Fruit fly (Drosophila melanogaster) whole organism, embryonic: ENCODE measurements around the gene CG32106.
A peak's percentile ranks its signal among the peaks of the same experiment; 100 is the strongest.

Source experiments
- CG12236 ChIP-seq: fragments of 200-800 bp; sonication (Bioruptor generic); optimal IDR thresholded peaks from 2 replicates; lab custom pipeline; 2016; ENCODE audit warnings: missing biosample characterization, missing genetic modification characterization
- CG12659 ChIP-seq: fragments of 200-800 bp; sonication (Bioruptor generic); optimal IDR thresholded peaks from 3 replicates; lab custom pipeline; 2017; ENCODE audit warnings: mild to moderate bottlenecking, missing biosample characterization, missing genetic modification reagents, missing genetic modification characterization
- CG12942 ChIP-seq: fragments of 200-800 bp; sonication (Bioruptor generic); optimal IDR thresholded peaks from 3 replicates; lab custom pipeline; 2016; ENCODE audit warnings: missing biosample characterization, missing genetic modification characterization
- CG13775 ChIP-seq: fragments of 200-800 bp; sonication (Bioruptor generic); optimal IDR thresholded peaks from 3 replicates; lab custom pipeline; 2017; ENCODE audit warnings: missing biosample characterization, mild to moderate bottlenecking, missing genetic modification characterization
- CG13894 ChIP-seq: fragments of 200-800 bp; sonication (Bioruptor generic); optimal IDR thresholded peaks from 3 replicates; lab custom pipeline; 2018; ENCODE audit warnings: missing biosample characterization, mild to moderate bottlenecking, missing genetic modification characterization, moderate library complexity
- CG14014 ChIP-seq: fragments of 200-800 bp; sonication (Bioruptor generic); IDR thresholded peaks from 2 replicates; pipeline ENCODE4 v1.3.6; 2022; ENCODE audit warnings: missing biosample characterization, missing genetic modification characterization
- CG15696 ChIP-seq: fragments of 200-800 bp; sonication (Bioruptor generic); optimal IDR thresholded peaks from 2 replicates; lab custom pipeline; 2019; ENCODE audit warnings: missing biosample characterization, mild to moderate bottlenecking, missing genetic modification characterization, moderate library complexity
- CG16779 ChIP-seq: fragments of 200-800 bp; sonication (Bioruptor generic); IDR thresholded peaks from 2 replicates; pipeline ENCODE4 v1.3.6; 2022; ENCODE audit warnings: missing biosample characterization, missing genetic modification characterization
- CG16863 ChIP-seq: fragments of 200-800 bp; sonication (Bioruptor generic); optimal IDR thresholded peaks from 3 replicates; lab custom pipeline; 2016; ENCODE audit warnings: missing biosample characterization, missing genetic modification characterization
- CG2129 ChIP-seq: fragments of 200-800 bp; sonication (Bioruptor generic); IDR thresholded peaks from 2 replicates; pipeline ENCODE4 v1.3.6; 2022; ENCODE audit warnings: missing biosample characterization, missing genetic modification characterization; ENCODE audit not compliant: partially characterized antibody
- CG2875 ChIP-seq: fragments of 200-800 bp; sonication (Bioruptor generic); optimal IDR thresholded peaks from 2 replicates; lab custom pipeline; 2017; ENCODE audit warnings: missing biosample characterization, mild to moderate bottlenecking, missing genetic modification characterization, missing genetic modification reagents
- CG3065 ChIP-seq: fragments of 200-800 bp; sonication (Bioruptor generic); optimal IDR thresholded peaks from 2 replicates; lab custom pipeline; 2016; ENCODE audit warnings: missing biosample characterization, missing genetic modification characterization
- CG31224 ChIP-seq: fragments of 200-800 bp; sonication (Bioruptor generic); IDR thresholded peaks from 2 replicates; pipeline ENCODE4 v1.3.6; 2022; ENCODE audit warnings: missing biosample characterization, missing genetic modification characterization
- CG34422 ChIP-seq: fragments of 200-800 bp; sonication (Bioruptor generic); IDR thresholded peaks from 3 replicates; pipeline ENCODE4 v1.3.6; 2022; ENCODE audit warnings: missing biosample characterization, missing genetic modification characterization
- CG3847 ChIP-seq: fragments of 200-800 bp; sonication (Bioruptor generic); IDR thresholded peaks from 2 replicates; pipeline ENCODE4 v1.3.6; 2022; ENCODE audit warnings: missing biosample characterization, missing genetic modification characterization
- CG4360 ChIP-seq: fragments of 200-800 bp; sonication (Bioruptor generic); IDR thresholded peaks from 2 replicates; pipeline ENCODE4 v1.3.6; 2022; ENCODE audit warnings: missing biosample characterization, missing genetic modification characterization
- CG4730 ChIP-seq: fragments of 200-800 bp; sonication (Bioruptor generic); IDR thresholded peaks from 2 replicates; pipeline ENCODE4 v1.3.6; 2022; ENCODE audit warnings: missing biosample characterization, missing genetic modification characterization
- CG4820 ChIP-seq: fragments of 200-800 bp; sonication (Bioruptor generic); optimal IDR thresholded peaks from 3 replicates; lab custom pipeline; 2016; ENCODE audit warnings: missing biosample characterization, missing genetic modification characterization
- CG5953 ChIP-seq: fragments of 200-800 bp; sonication (Bioruptor generic); IDR thresholded peaks from 2 replicates; pipeline ENCODE4 v1.3.6; 2022; ENCODE audit warnings: missing biosample characterization, missing genetic modification characterization
- CG7963 ChIP-seq: fragments of 200-800 bp; sonication (Bioruptor generic); IDR thresholded peaks from 3 replicates; pipeline ENCODE4 v1.3.6; 2022; ENCODE audit warnings: missing biosample characterization, missing genetic modification characterization; ENCODE audit not compliant: partially characterized antibody
- CG9817 ChIP-seq: fragments of 200-800 bp; sonication (Bioruptor generic); optimal IDR thresholded peaks from 2 replicates; lab custom pipeline; 2018; ENCODE audit warnings: missing biosample characterization, mild to moderate bottlenecking, missing genetic modification characterization, moderate library complexity
- Dip3 ChIP-seq: fragments of 200-800 bp; sonication (Bioruptor generic); optimal IDR thresholded peaks from 3 replicates; lab custom pipeline; 2016; ENCODE audit warnings: missing biosample characterization, missing genetic modification characterization
- Elba2 ChIP-seq: fragments of 200-800 bp; sonication (Bioruptor generic); optimal IDR thresholded peaks from 3 replicates; lab custom pipeline; 2016; ENCODE audit warnings: missing biosample characterization, missing genetic modification characterization
- HLH54F ChIP-seq: fragments of 200-800 bp; sonication (Bioruptor generic); optimal IDR thresholded peaks from 3 replicates; lab custom pipeline; 2016; ENCODE audit warnings: missing biosample characterization, missing genetic modification characterization
- MBD-R2 ChIP-seq: fragments of 200-800 bp; sonication (Bioruptor generic); IDR thresholded peaks from 2 replicates; pipeline ENCODE4 v1.3.6; 2022; ENCODE audit warnings: missing biosample characterization, missing genetic modification characterization
- Meics ChIP-seq: fragments of 200-800 bp; sonication (Bioruptor generic); optimal IDR thresholded peaks from 2 replicates; lab custom pipeline; 2017; ENCODE audit warnings: missing biosample characterization, mild to moderate bottlenecking, missing genetic modification characterization
- Opbp ChIP-seq: fragments of 200-800 bp; sonication (Bioruptor generic); IDR thresholded peaks from 3 replicates; pipeline ENCODE4 v1.3.6; 2022; ENCODE audit warnings: missing biosample characterization, missing genetic modification characterization; ENCODE audit not compliant: partially characterized antibody
- Ptx1 ChIP-seq: fragments of 200-800 bp; sonication (Bioruptor generic); IDR thresholded peaks from 2 replicates; pipeline ENCODE4 v1.3.6; 2022; ENCODE audit warnings: missing biosample characterization, missing genetic modification characterization
- Ravus ChIP-seq: fragments of 200-800 bp; sonication (Bioruptor generic); IDR thresholded peaks from 2 replicates; pipeline ENCODE4 v1.3.6; 2022; ENCODE audit warnings: missing biosample characterization, missing genetic modification characterization
- Six4 ChIP-seq: fragments of 200-800 bp; sonication (Bioruptor generic); optimal IDR thresholded peaks from 2 replicates; lab custom pipeline; 2016; ENCODE audit warnings: missing biosample characterization, missing genetic modification characterization
- Sox102F ChIP-seq: fragments of 200-800 bp; sonication (Bioruptor generic); optimal IDR thresholded peaks from 2 replicates; lab custom pipeline; 2018; ENCODE audit warnings: missing biosample characterization, mild to moderate bottlenecking, missing genetic modification characterization, moderate library complexity
- cato ChIP-seq: fragments of 200-800 bp; sonication (Bioruptor generic); optimal IDR thresholded peaks from 2 replicates; lab custom pipeline; 2016; ENCODE audit warnings: missing biosample characterization, missing genetic modification characterization, borderline replicate concordance
- chinmo ChIP-seq: fragments of 200-800 bp; sonication (Bioruptor generic); IDR thresholded peaks from 4 replicates; pipeline ENCODE4 v1.3.6; 2022; ENCODE audit warnings: missing biosample characterization, missing genetic modification characterization; ENCODE audit not compliant: partially characterized antibody
- danr ChIP-seq: fragments of 200-800 bp; sonication (Bioruptor generic); IDR thresholded peaks from 2 replicates; pipeline ENCODE4 v1.3.6; 2022; ENCODE audit warnings: missing biosample characterization, missing genetic modification characterization
- dysf ChIP-seq: fragments of 200-800 bp; sonication (Bioruptor generic); IDR thresholded peaks from 3 replicates; pipeline ENCODE4 v1.3.6; 2022; ENCODE audit warnings: missing biosample characterization, missing genetic modification characterization
- fd96Cb ChIP-seq: fragments of 200-800 bp; sonication (Bioruptor generic); optimal IDR thresholded peaks from 2 replicates; lab custom pipeline; 2018; ENCODE audit warnings: missing biosample characterization, mild to moderate bottlenecking, missing genetic modification characterization, moderate library complexity
- fru ChIP-seq: fragments of >200 bp; optimal IDR thresholded peaks from 2 replicates; lab custom pipeline; 2017
- gem ChIP-seq: fragments of 200-800 bp; sonication (Bioruptor generic); optimal IDR thresholded peaks from 2 replicates; lab custom pipeline; 2019; ENCODE audit warnings: missing biosample characterization, mild to moderate bottlenecking, missing genetic modification characterization, moderate library complexity
- hb ChIP-seq: fragments of 200-800 bp; sonication (Bioruptor generic); IDR thresholded peaks from 3 replicates; pipeline ENCODE4 v1.3.6; 2022; ENCODE audit warnings: missing biosample characterization, missing genetic modification characterization; ENCODE audit not compliant: partially characterized antibody
- kay ChIP-seq: fragments of 200-800 bp; sonication (Bioruptor generic); optimal IDR thresholded peaks from 2 replicates; lab custom pipeline; 2016; ENCODE audit warnings: missing biosample characterization, missing genetic modification characterization
- klu ChIP-seq: fragments of 200-800 bp; sonication (Bioruptor generic); IDR thresholded peaks from 2 replicates; pipeline ENCODE4 v1.3.6; 2022; ENCODE audit warnings: missing biosample characterization, missing genetic modification characterization
- lola ChIP-seq, 3 experiments: fragments of >200 bp in 2 of 3; fragments of 200-800 bp in 1 of 3; sonication (Bioruptor generic) in 1 of 3; optimal IDR thresholded peaks; 2 replicates each; lab custom pipeline; 2017 to 2019; ENCODE audit warnings: missing biosample characterization in 3 of 3, missing genetic modification characterization in 3 of 3, mild to moderate bottlenecking in 1 of 3, moderate library complexity in 1 of 3
- maf-S ChIP-seq: fragments of 200-800 bp; sonication (Bioruptor generic); optimal IDR thresholded peaks from 2 replicates; lab custom pipeline; 2016; ENCODE audit warnings: missing biosample characterization, missing genetic modification characterization
- mld ChIP-seq: fragments of 200-800 bp; sonication (Bioruptor generic); IDR thresholded peaks from 3 replicates; pipeline ENCODE4 v1.3.6; 2022; ENCODE audit warnings: missing biosample characterization, missing genetic modification characterization; ENCODE audit not compliant: partially characterized antibody
- pan ChIP-seq, 4 experiments: fragments of >200 bp in 3 of 4; fragments of 200-800 bp in 1 of 4; sonication (Bioruptor generic) in 1 of 4; optimal IDR thresholded peaks in 3 of 4; IDR thresholded peaks in 1 of 4; 2 replicates each; pipeline versions ENCODE4 v1.3.6 to Lab custom; 2017 to 2022; ENCODE audit warnings: missing biosample characterization in 2 of 4, missing genetic modification characterization in 2 of 4, mixed read lengths in 1 of 4
- phol ChIP-seq: fragments of 200-800 bp; sonication (Bioruptor generic); optimal IDR thresholded peaks from 3 replicates; lab custom pipeline; 2018; ENCODE audit warnings: missing biosample characterization, mild to moderate bottlenecking, missing genetic modification characterization, moderate library complexity
- psq ChIP-seq: fragments of 200-800 bp; sonication (Bioruptor generic); optimal IDR thresholded peaks from 2 replicates; lab custom pipeline; 2017; ENCODE audit warnings: missing biosample characterization, missing genetic modification characterization
- ro ChIP-seq: fragments of 200-800 bp; sonication (Bioruptor generic); IDR thresholded peaks from 2 replicates; pipeline ENCODE4 v1.3.6; 2022; ENCODE audit warnings: missing biosample characterization, missing genetic modification characterization
- row ChIP-seq: fragments of 200-800 bp; sonication (Bioruptor generic); IDR thresholded peaks from 3 replicates; pipeline ENCODE4 v1.3.6; 2022; ENCODE audit warnings: missing biosample characterization, missing genetic modification characterization
- wor ChIP-seq: fragments of 200-800 bp; sonication (Bioruptor generic); IDR thresholded peaks from 2 replicates; pipeline ENCODE4 v1.3.6; 2022; ENCODE audit warnings: missing biosample characterization, missing genetic modification characterization

CG32106 gene

dm6 chr3L:12813907-12814306 is 35.4 kb upstream of the CG32106 start, which contains the start of the genes Sf3a2 and CG42588 (continued):
- TF ChIP-seq fd96Cb (tag; lab: Kevin White, UChicago) (peak; percentile 12), fru (lab: Kevin White, UChicago) (no peak), CG4820 (GFP tag; lab: Kevin White, UChicago) (no peak), CG12236 (GFP tag; lab: Kevin White, UChicago) (no peak), HLH54F (GFP tag; lab: Kevin White, UChicago) (peak; percentile 42), lola (GFP tag; optimal IDR thresholded peaks at IDR 0.05; lab: Kevin White, UChicago) (peak in 1 of 3 experiments; percentile 69), CG12659 (GFP tag; lab: Kevin White, UChicago) (peak; percentile 74), psq (GFP tag; lab: Kevin White, UChicago) (peak; percentile 58), Elba2 (GFP tag; lab: Kevin White, UChicago) (peak; percentile 9), danr (peak; percentile 34; the same call in 1 of the 2 replicates), pan (optimal IDR thresholded peaks at IDR 0.05; lab: Kevin White, UChicago) (no peak), pan (GFP tag; optimal IDR thresholded peaks at IDR 0.05 in 1 of 2, IDR thresholded peaks at IDR 0.05 in 1 of 2) (peak in 1 of 2 experiments; percentile 78), CG15696 (tag; lab: Kevin White, UChicago) (peak; percentile 78), CG4360 (peak; percentile 62), Ptx1 (peak; percentile 85), MBD-R2 (GFP tag; lab: Robert Waterston, UW) (peak; percentile 90), CG34422 (peak; percentile 85; the same call in 2 of the 3 replicates), phol (peak; percentile 76), Opbp (peak; percentile 76), row (GFP tag; lab: Robert Waterston, UW) (peak; percentile 92), CG13894 (tag; lab: Kevin White, UChicago) (no peak), CG12942 (GFP tag; lab: Kevin White, UChicago) (peak; percentile 57), CG14014 (GFP tag; lab: Robert Waterston, UW) (peak; percentile 56), klu (GFP tag; lab: Robert Waterston, UW) (peak; percentile 60), CG31224 (peak; percentile 44; the same call in 1 of the 2 replicates), dysf (GFP tag; lab: Robert Waterston, UW) (peak; percentile 67; the same call in 2 of the 3 replicates), CG9817 (tag; lab: Kevin White, UChicago) (peak; percentile 29), CG2875 (GFP tag; lab: Kevin White, UChicago) (no peak), CG3065 (no peak), wor (GFP tag; lab: Robert Waterston, UW) (no peak), CG4730 (GFP tag; lab: Robert Waterston, UW) (no peak), kay (GFP tag; lab: Kevin White, UChicago) (peak; percentile 29), gem (tag; lab: Kevin White, UChicago) (peak; percentile 72), CG2129 (GFP tag; lab: Robert Waterston, UW) (peak; percentile 50), Ravus (peak; percentile 7; the same call in 1 of the 2 replicates), Meics (GFP tag; lab: Kevin White, UChicago) (peak; percentile 49), maf-S (GFP tag; lab: Kevin White, UChicago) (no peak), CG16779 (GFP tag; lab: Robert Waterston, UW) (no peak), chinmo (GFP tag; lab: Robert Waterston, UW) (0 out of 4 replicates have a peak, but pooled peaks have one; percentile 7), Dip3 (GFP tag; lab: Kevin White, UChicago) (peak; percentile 9), CG7963 (peak; percentile 40; the same call in 1 of the 3 replicates), mld (no peak), Sox102F (no peak), CG13775 (GFP tag; lab: Kevin White, UChicago) (peak; percentile 74), cato (GFP tag; lab: Kevin White, UChicago) (peak; percentile 32), hb (peak; percentile 64; the same call in 2 of the 3 replicates), Six4 (GFP tag; lab: Kevin White, UChicago) (peak; percentile 29), CG3847 (peak; percentile 83), CG16863 (GFP tag; lab: Kevin White, UChicago) (no peak), CG5953 (GFP tag; lab: Robert Waterston, UW) (peak; percentile 53; the same call in 1 of the 2 replicates), ro (GFP tag; lab: Robert Waterston, UW) (no peak)
